Worm (Caenorhabditis elegans) whole organism, young adult: ENCODE data around the gene gst-44.

Source experiments
- B0261.1 ChIP-seq: sonication (generic microtip); optimal IDR thresholded peaks from 2 replicates; lab custom pipeline; 2016; ENCODE audit warnings: mild to moderate bottlenecking, missing genetic modification characterization, moderate library complexity, missing compliant biosample characterization
- aptf-3 ChIP-seq: fragments of 200-800 bp; sonication (Bioruptor generic); IDR thresholded peaks from 2 replicates; pipeline ENCODE4 v1.3.6; 2022; ENCODE audit warnings: missing genetic modification characterization, missing compliant biosample characterization
- athp-1 ChIP-seq: sonication (generic microtip); optimal IDR thresholded peaks from 2 replicates; lab custom pipeline; 2017; ENCODE audit warnings: mild to moderate bottlenecking, missing genetic modification characterization, missing compliant biosample characterization
- ceh-91 ChIP-seq: fragments of 200-800 bp; sonication (Bioruptor generic); IDR thresholded peaks from 2 replicates; pipeline ENCODE4 v1.3.6; 2022; ENCODE audit warnings: missing genetic modification reagents, missing genetic modification characterization, missing compliant biosample characterization
- dpl-1 ChIP-seq: fragments of 150-350 bp; optimal IDR thresholded peaks from 2 replicates; lab custom pipeline; 2014; ENCODE audit warnings: missing biosample characterization, missing genetic modification reagents, missing genetic modification characterization
- egl-44 ChIP-seq: fragments of 200-800 bp; sonication (Bioruptor generic); IDR thresholded peaks from 2 replicates; pipeline ENCODE4 v1.3.6; 2022; ENCODE audit warnings: missing genetic modification reagents, missing genetic modification characterization, missing compliant biosample characterization
- fkh-3 ChIP-seq: sonication (generic microtip); optimal IDR thresholded peaks from 2 replicates; lab custom pipeline; 2016; ENCODE audit warnings: mild to moderate bottlenecking, missing genetic modification characterization, missing compliant biosample characterization
- lin-40 ChIP-seq: sonication (generic microtip); optimal IDR thresholded peaks from 2 replicates; lab custom pipeline; 2016; ENCODE audit warnings: missing genetic modification characterization, mild to moderate bottlenecking, missing compliant biosample characterization, missing genotype, missing genetic modification reagents
- mxl-1 ChIP-seq: sonication (generic microtip); optimal IDR thresholded peaks from 2 replicates; lab custom pipeline; 2016; ENCODE audit warnings: missing genetic modification characterization, missing compliant biosample characterization
- nfyb-1 ChIP-seq: fragments of 200-800 bp; sonication (Bioruptor generic); IDR thresholded peaks from 2 replicates; pipeline ENCODE4 v1.3.6; 2022; ENCODE audit warnings: missing genetic modification reagents, missing genetic modification characterization, missing compliant biosample characterization
- nhr-80 ChIP-seq: sonication (generic microtip); optimal IDR thresholded peaks from 2 replicates; lab custom pipeline; 2016; ENCODE audit warnings: missing genetic modification characterization, missing compliant biosample characterization
- sdz-38 ChIP-seq: sonication (generic microtip); optimal IDR thresholded peaks from 2 replicates; lab custom pipeline; 2016; ENCODE audit warnings: missing genotype, missing genetic modification characterization, missing compliant biosample characterization
- snpc-1.3 ChIP-seq: sonication (generic microtip); optimal IDR thresholded peaks from 2 replicates; lab custom pipeline; 2017; ENCODE audit warnings: missing genetic modification characterization, mild to moderate bottlenecking, missing compliant biosample characterization, antibody characterized with exemption, moderate library complexity, missing genotype, missing genetic modification reagents; ENCODE audit not compliant: insufficient read depth
- unc-130 ChIP-seq: sonication (generic microtip); optimal IDR thresholded peaks from 2 replicates; lab custom pipeline; 2016; ENCODE audit warnings: missing genetic modification reagents, missing genetic modification characterization, missing compliant biosample characterization

DNA sequence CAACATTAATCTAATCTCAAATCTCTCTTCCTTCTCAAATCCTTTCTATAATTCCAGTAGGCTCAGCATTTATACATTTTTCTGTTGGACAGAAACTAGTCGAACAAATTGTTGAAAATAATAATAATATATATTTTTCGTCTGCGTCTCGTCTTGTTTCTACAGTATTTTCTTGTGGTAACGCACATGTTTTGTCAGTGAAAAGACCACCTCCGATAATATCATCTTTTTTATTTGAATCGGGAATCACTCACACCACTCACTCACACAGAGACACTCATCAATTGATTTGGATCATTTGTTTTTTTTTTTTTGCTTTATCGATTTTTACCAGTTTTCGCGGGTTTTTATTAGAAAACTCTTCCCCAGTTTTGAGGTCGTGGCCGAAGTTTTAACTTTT, 36.0 kb upstream of the gst-44 start:
- TF ChIP-seq ceh-91 (no peak), dpl-1 (no peak), athp-1 (no peak), unc-130 (no peak), nhr-80 (no peak), fkh-3 (no peak), B0261.1 (tag; lab: Kevin White, UChicago) (no peak), sdz-38 (tag; lab: Kevin White, UChicago) (no peak), egl-44 (no peak), nfyb-1 (GFP tag; lab: Robert Waterston, UW) (no peak), snpc-1.3 (tag; lab: Kevin White, UChicago) (no peak), lin-40 (no peak), mxl-1 (no peak), aptf-3 (GFP tag; lab: Robert Waterston, UW) (no peak)
